Worm (Caenorhabditis elegans) whole organism, L4 larva: ENCODE results near the gene grd-4.

Source experiments
- D1046.2 ChIP-seq: fragments of 200-800 bp; sonication (Bioruptor generic); IDR thresholded peaks from 2 replicates; pipeline ENCODE4 v1.3.6; 2022; ENCODE audit warnings: missing genetic modification characterization, missing compliant biosample characterization
- Y105C5A.15 ChIP-seq: fragments of 200-800 bp; sonication (Bioruptor generic); IDR thresholded peaks from 2 replicates; pipeline ENCODE4 v1.3.6; 2022; ENCODE audit warnings: missing genetic modification characterization, missing compliant biosample characterization
- Y48G9A.11 ChIP-seq: fragments of 200-800 bp; sonication (Bioruptor generic); IDR thresholded peaks from 2 replicates; pipeline ENCODE4 v1.3.6; 2022; ENCODE audit warnings: missing genetic modification reagents, missing genetic modification characterization, missing compliant biosample characterization
- aha-1 ChIP-seq: fragments of 150-350 bp; peaks from one replicate; lab custom pipeline; 2014; ENCODE audit warnings: missing biosample characterization, missing genetic modification characterization
- arid-1 ChIP-seq: fragments of 200-800 bp; sonication (Bioruptor generic); conservative IDR thresholded peaks from 2 replicates; pipeline ENCODE4 v1.3.6; 2022; ENCODE audit warnings: missing genetic modification reagents, missing genetic modification characterization, missing compliant biosample characterization
- cey-2 ChIP-seq: sonication (generic microtip); optimal IDR thresholded peaks from 3 replicates; lab custom pipeline; 2017; ENCODE audit warnings: missing genetic modification characterization, mild to moderate bottlenecking, missing compliant biosample characterization, antibody characterized with exemption, borderline replicate concordance; ENCODE audit not compliant: insufficient read depth
- daf-16 ChIP-seq, 3 experiments: sonication (generic microtip); optimal IDR thresholded peaks; 2 replicates each; lab custom pipeline; 2016 to 2017; ENCODE audit warnings: missing genetic modification characterization in 3 of 3, missing genetic modification reagents in 3 of 3, mild to moderate bottlenecking in 2 of 3, missing compliant biosample characterization in 2 of 3, missing biosample characterization in 1 of 3, moderate library complexity in 1 of 3
- dmd-6 ChIP-seq: fragments of 200-800 bp; sonication (Bioruptor generic); IDR thresholded peaks from 2 replicates; pipeline ENCODE4 v1.3.6; 2022; ENCODE audit warnings: missing genetic modification reagents, missing genetic modification characterization, missing compliant biosample characterization
- dve-1 ChIP-seq: sonication (generic microtip); optimal IDR thresholded peaks from 2 replicates; lab custom pipeline; 2017; ENCODE audit warnings: antibody characterized with exemption, mild to moderate bottlenecking, missing genetic modification characterization, missing compliant biosample characterization; ENCODE audit not compliant: insufficient read depth
- fkh-10 ChIP-seq: fragments of 150-350 bp; optimal IDR thresholded peaks from 2 replicates; lab custom pipeline; 2014; ENCODE audit warnings: missing biosample characterization, missing genetic modification reagents, missing genetic modification characterization
- hif-1 ChIP-seq, 2 experiments: sonication (generic microtip); optimal IDR thresholded peaks; 2 replicates each; lab custom pipeline; 2016 to 2017; ENCODE audit warnings: missing compliant biosample characterization in 2 of 2, missing genetic modification characterization in 2 of 2, missing genetic modification reagents in 2 of 2, missing genotype in 2 of 2, mild to moderate bottlenecking in 1 of 2
- hlh-11 ChIP-seq: fragments of 200-800 bp; sonication (Bioruptor generic); optimal IDR thresholded peaks from 2 replicates; lab custom pipeline; 2018; ENCODE audit warnings: mild to moderate bottlenecking, missing genetic modification characterization, missing compliant biosample characterization
- hlh-30 ChIP-seq: sonication (generic microtip); optimal IDR thresholded peaks from 2 replicates; lab custom pipeline; 2017; ENCODE audit warnings: antibody characterized with exemption, mild to moderate bottlenecking, missing genetic modification characterization, missing compliant biosample characterization; ENCODE audit not compliant: insufficient read depth
- lim-7 ChIP-seq: fragments of 200-800 bp; sonication (Bioruptor generic); IDR thresholded peaks from 2 replicates; pipeline ENCODE4 v1.3.6; 2022; ENCODE audit warnings: missing genetic modification characterization, missing compliant biosample characterization
- madf-5 ChIP-seq, 2 experiments: fragments of 200-800 bp; sonication (Bioruptor generic); IDR thresholded peaks; 2 replicates each; pipeline ENCODE4 v1.3.6; 2022; ENCODE audit warnings: missing compliant biosample characterization in 2 of 2, missing genetic modification characterization in 2 of 2
- madf-9 ChIP-seq: fragments of 200-800 bp; sonication (Bioruptor generic); conservative IDR thresholded peaks from 2 replicates; pipeline ENCODE4 v1.3.6; 2022; ENCODE audit warnings: missing genetic modification reagents, missing genetic modification characterization, missing compliant biosample characterization
- mep-1 ChIP-seq: fragments of 150-350 bp; sonication (generic microtip); optimal IDR thresholded peaks from 3 replicates; lab custom pipeline; 2014; ENCODE audit warnings: missing biosample characterization, missing genetic modification characterization
- mes-2 ChIP-seq: sonication (generic microtip); optimal IDR thresholded peaks from 2 replicates; lab custom pipeline; 2016; ENCODE audit warnings: missing genotype, mild to moderate bottlenecking, missing genetic modification characterization, missing compliant biosample characterization; ENCODE audit not compliant: poor library complexity, severe bottlenecking
- nhr-102 ChIP-seq: sonication (generic microtip); optimal IDR thresholded peaks from 2 replicates; lab custom pipeline; 2016; ENCODE audit warnings: mild to moderate bottlenecking, missing genetic modification characterization, moderate library complexity, missing compliant biosample characterization
- nhr-11 ChIP-seq: fragments of 150-350 bp; optimal IDR thresholded peaks from 2 replicates; lab custom pipeline; 2014; ENCODE audit warnings: missing biosample characterization, missing genetic modification characterization
- nhr-111 ChIP-seq: fragments of 200-800 bp; sonication (Bioruptor generic); optimal IDR thresholded peaks from 2 replicates; lab custom pipeline; 2018; ENCODE audit warnings: mild to moderate bottlenecking, missing genetic modification characterization, missing compliant biosample characterization
- nhr-28 ChIP-seq: fragments of 150-350 bp; optimal IDR thresholded peaks from 2 replicates; lab custom pipeline; 2014; ENCODE audit warnings: missing biosample characterization, missing genetic modification characterization
- nhr-48 ChIP-seq: sonication (generic microtip); optimal IDR thresholded peaks from 2 replicates; lab custom pipeline; 2016; ENCODE audit warnings: mild to moderate bottlenecking, missing genetic modification characterization, missing compliant biosample characterization
- nhr-6 ChIP-seq: fragments of 150-350 bp; optimal IDR thresholded peaks from 2 replicates; lab custom pipeline; 2014; ENCODE audit warnings: missing biosample characterization, missing genetic modification characterization
- nhr-77 ChIP-seq: fragments of 150-350 bp; optimal IDR thresholded peaks from 2 replicates; lab custom pipeline; 2014; ENCODE audit warnings: missing biosample characterization, missing genetic modification characterization
- pha-4 ChIP-seq, 2 experiments: fragments of 150-350 bp in 1 of 2; fragments of 200-800 bp in 1 of 2; sonication (Bioruptor generic) in 1 of 2; IDR thresholded peaks in 1 of 2; optimal IDR thresholded peaks in 1 of 2; 2 replicates each; pipeline versions ENCODE4 v1.3.6 to Lab custom; 2014 to 2022; ENCODE audit warnings: missing genetic modification characterization in 2 of 2, missing genetic modification reagents in 2 of 2, missing biosample characterization in 1 of 2, missing compliant biosample characterization in 1 of 2
- php-3 ChIP-seq: fragments of 200-800 bp; sonication (Bioruptor generic); IDR thresholded peaks from 2 replicates; pipeline ENCODE4 v1.3.6; 2022; ENCODE audit warnings: missing genetic modification reagents, missing genetic modification characterization, missing compliant biosample characterization
- pqm-1 ChIP-seq: sonication (generic microtip); optimal IDR thresholded peaks from 2 replicates; lab custom pipeline; 2017; ENCODE audit warnings: missing biosample characterization, missing genetic modification characterization
- spr-3 ChIP-seq: fragments of 200-800 bp; sonication (Bioruptor generic); optimal IDR thresholded peaks from 2 replicates; lab custom pipeline; 2018; ENCODE audit warnings: mild to moderate bottlenecking, missing genetic modification characterization, missing compliant biosample characterization
- tag-97 ChIP-seq: fragments of 200-800 bp; sonication (Bioruptor generic); IDR thresholded peaks from 2 replicates; pipeline ENCODE4 v1.3.6; 2022; ENCODE audit warnings: missing genetic modification characterization, missing compliant biosample characterization
- unc-62 ChIP-seq, 3 experiments: fragments of 150-350 bp in 1 of 3; sonication (generic microtip); optimal IDR thresholded peaks in 2 of 3; peaks in 1 of 3; 1 replicate in 1 of 3; 2 replicates in 2 of 3; lab custom pipeline; 2014 to 2017; ENCODE audit warnings: missing biosample characterization in 3 of 3, missing genetic modification characterization in 3 of 3, missing genetic modification reagents in 3 of 3, missing genotype in 1 of 3
- zip-11 ChIP-seq: fragments of 200-800 bp; sonication (Bioruptor generic); IDR thresholded peaks from 2 replicates; pipeline ENCODE4 v1.3.6; 2022; ENCODE audit warnings: missing genetic modification characterization, missing compliant biosample characterization
- ztf-7 ChIP-seq: fragments of 150-350 bp; optimal IDR thresholded peaks from 2 replicates; lab custom pipeline; 2014; ENCODE audit warnings: missing biosample characterization, missing genetic modification characterization

Gene grd-4

DNA sequence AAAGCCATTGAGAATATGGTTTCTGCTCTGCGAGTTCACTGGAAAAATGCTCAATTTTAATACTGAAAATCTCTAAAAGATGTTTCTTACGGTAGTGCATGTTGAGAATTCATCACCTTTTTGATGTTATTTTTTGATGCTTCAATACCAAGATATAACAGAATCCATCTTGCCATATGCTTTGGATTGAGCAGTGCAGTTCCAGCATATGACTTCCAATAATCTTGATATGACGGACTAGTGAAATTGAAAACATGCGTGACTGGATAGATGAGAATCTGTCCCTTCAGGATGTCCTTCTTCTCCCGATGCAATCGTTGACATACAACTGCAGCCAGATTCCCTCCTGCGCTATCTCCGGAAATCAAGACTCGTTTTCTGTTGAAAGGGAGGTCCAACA, 40.1 kb upstream of the grd-4 start:
- TF ChIP-seq unc-62 (GFP tag; optimal IDR thresholded peaks at IDR 0.05 in 1 of 2; lab: Kevin White, UChicago) (peak in 1 of 2 experiments; percentile 97), unc-62 (tag; optimal IDR thresholded peaks at IDR 0.05; lab: Kevin White, UChicago) (no peak), mep-1 (no peak), mes-2 (tag; lab: Kevin White, UChicago) (no peak)
- TF ChIP-seq, all 104 proteins: peak for 1

DNA sequence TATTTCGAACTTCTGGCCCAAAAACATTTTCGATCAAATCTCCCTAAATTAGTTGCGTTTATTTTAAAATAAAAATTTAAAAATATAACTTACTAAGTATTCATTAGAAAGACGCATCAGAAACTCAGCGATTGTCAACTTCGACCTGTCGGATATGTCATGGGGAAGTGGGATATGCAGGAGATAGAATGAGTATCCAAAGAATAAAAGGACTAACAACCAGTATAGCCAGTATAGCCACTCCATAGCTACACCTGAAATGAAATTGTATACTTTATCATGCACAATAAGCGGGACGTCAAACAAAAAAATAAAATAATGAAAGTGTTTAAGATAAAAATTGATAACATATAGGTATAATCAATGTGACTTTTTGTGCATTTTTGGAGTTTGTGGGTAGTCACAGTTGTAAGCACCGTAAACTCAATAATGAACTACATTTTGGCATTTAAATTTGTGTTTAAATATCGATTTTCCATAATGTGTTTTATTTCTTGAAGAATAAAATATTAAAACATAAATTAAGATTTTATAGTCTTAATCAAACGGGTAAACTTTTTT, 37.9 kb upstream of the grd-4 start, which contains the start of gene F16F9.4:
Gene F16F9.4, minus strand, starts transcription at position 276 of the 561 bp plus-strand sequence.
- peak; percentile 64 for TF ChIP-seq dve-1 (tag; lab: Kevin White, UChicago)
- TF ChIP-seq daf-16 (GFP tag; optimal IDR thresholded peaks at IDR 0.05; lab: Kevin White, UChicago) = no peak
- peak; percentile 33 for TF ChIP-seq daf-16 (tag; optimal IDR thresholded peaks at IDR 0.05; lab: Kevin White, UChicago)
- peak; percentile 51 for TF ChIP-seq nhr-77
- no peak for TF ChIP-seq nhr-111
- no peak for TF ChIP-seq arid-1 (GFP tag; lab: Robert Waterston, UW)
- TF ChIP-seq fkh-10 = no peak
- TF ChIP-seq nhr-11 (tag; lab: Kevin White, UChicago) = no peak
- TF ChIP-seq dmd-6 (GFP tag; lab: Robert Waterston, UW) = peak; percentile 37
- TF ChIP-seq hlh-11 (tag; lab: Kevin White, UChicago) = peak; percentile 6
- peak; percentile 92 for TF ChIP-seq nhr-28
- TF ChIP-seq tag-97 (GFP tag; lab: Robert Waterston, UW) = no peak
- TF ChIP-seq aha-1 = peak; percentile 94
- peak; percentile 55 for TF ChIP-seq pqm-1 (tag; lab: Kevin White, UChicago)
- no peak for TF ChIP-seq madf-5 (GFP tag; IDR thresholded peaks at IDR 0.05; lab: Robert Waterston, UW)
- TF ChIP-seq lim-7 (GFP tag; lab: Robert Waterston, UW) = no peak

DNA sequence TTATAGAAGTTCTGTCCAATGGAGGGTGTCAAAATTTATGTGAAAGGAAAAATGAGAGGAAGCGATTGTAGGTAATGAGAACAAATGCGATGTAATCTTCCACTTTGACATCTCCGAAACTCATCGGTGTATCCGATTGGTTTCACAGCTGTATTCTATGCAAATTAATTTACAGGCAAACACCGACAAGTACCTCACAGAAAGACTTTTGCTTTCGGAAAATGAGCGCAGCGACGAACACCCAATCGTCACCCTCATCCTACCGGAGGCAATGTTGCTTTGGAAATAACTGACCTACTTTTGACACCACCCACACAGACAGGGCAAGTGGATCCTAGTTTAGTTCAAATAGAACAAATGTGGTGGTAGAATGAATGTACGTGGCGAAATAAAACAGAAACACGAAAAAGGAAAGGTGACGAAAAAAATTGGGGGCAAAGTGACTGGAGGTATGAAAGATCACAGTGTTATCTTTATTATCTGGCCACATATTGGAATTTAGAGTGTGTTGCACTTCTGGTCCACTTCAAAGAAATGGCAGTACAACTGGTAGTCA, 37.1 kb upstream of the grd-4 start:
- TF ChIP-seq spr-3 (no peak), Y48G9A.11 (GFP tag; lab: Robert Waterston, UW) (no peak), aha-1 (peak; percentile 94), D1046.2 (no peak), unc-62 (GFP tag; optimal IDR thresholded peaks at IDR 0.05 in 1 of 2; lab: Kevin White, UChicago) (peak in 1 of 2 experiments; percentile 57), unc-62 (tag; optimal IDR thresholded peaks at IDR 0.05; lab: Kevin White, UChicago) (no peak), ztf-7 (tag; lab: Kevin White, UChicago) (no peak), pha-4 (GFP tag; IDR thresholded peaks at IDR 0.05; lab: Robert Waterston, UW) (no peak), pha-4 (tag; optimal IDR thresholded peaks at IDR 0.05; lab: Kevin White, UChicago) (no peak), cey-2 (tag; lab: Kevin White, UChicago) (no peak)

DNA sequence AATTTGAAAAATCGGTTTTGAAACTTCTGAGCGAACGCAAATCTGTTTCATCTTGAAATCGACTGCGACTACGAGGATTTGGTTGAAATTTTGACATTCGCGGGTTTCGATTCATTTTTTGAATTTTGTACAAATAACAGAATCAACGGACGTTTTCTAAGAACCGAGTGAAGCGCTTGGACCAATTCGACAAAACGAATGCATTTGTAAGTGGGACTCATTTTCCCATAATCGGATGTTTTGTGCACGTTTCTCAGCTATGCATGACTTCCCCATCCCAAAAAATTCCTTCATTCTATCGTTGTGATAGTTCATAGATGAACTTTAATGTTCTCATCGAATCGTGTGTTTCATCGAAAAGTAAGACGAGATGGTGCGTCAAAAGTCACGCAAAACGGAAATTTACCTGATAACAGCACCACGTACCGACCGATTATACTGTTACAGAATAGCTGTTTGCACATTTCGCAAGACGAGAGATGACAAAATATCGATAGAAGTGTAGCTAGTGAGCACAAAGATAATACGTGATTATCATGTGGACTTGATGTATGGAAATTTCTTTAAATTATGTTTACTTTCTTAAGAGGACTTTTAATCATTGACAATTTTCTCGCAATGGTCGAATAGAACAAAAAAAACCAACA, 30.8 kb upstream of the grd-4 start, which contains the start of gene mec-10:
Gene mec-10, minus strand, starts transcription at position 189 of the 647 bp plus-strand sequence.
- TF ChIP-seq php-3 (GFP tag; lab: Robert Waterston, UW) (peak; percentile 50; the same call in 1 of the 2 replicates), aha-1 (peak; percentile 96), pqm-1 (tag; lab: Kevin White, UChicago) (peak; percentile 92), daf-16 (GFP tag; optimal IDR thresholded peaks at IDR 0.05; lab: Kevin White, UChicago) (no peak), daf-16 (tag; optimal IDR thresholded peaks at IDR 0.05; lab: Kevin White, UChicago) (peak; percentile 75), nhr-28 (peak; percentile 68), nhr-77 (peak; percentile 28), nhr-6 (tag; lab: Kevin White, UChicago) (peak; percentile 13), nhr-102 (peak; percentile 34), dmd-6 (GFP tag; lab: Robert Waterston, UW) (peak; percentile 81), Y105C5A.15 (GFP tag; lab: Robert Waterston, UW) (no peak), madf-9 (no peak), dve-1 (tag; lab: Kevin White, UChicago) (peak; percentile 76), D1046.2 (no peak), nhr-48 (tag; lab: Kevin White, UChicago) (peak; percentile 14), zip-11 (GFP tag; lab: Robert Waterston, UW) (no peak), hlh-11 (tag; lab: Kevin White, UChicago) (peak; percentile 67), hlh-30 (tag; lab: Kevin White, UChicago) (peak; percentile 47), hif-1 (tag; optimal IDR thresholded peaks at IDR 0.05; lab: Kevin White, UChicago) (peak in 1 of 2 experiments; percentile 84)
- TF ChIP-seq, all 104 proteins: peak for 14
